Fruit fly (Drosophila melanogaster) whole organism, embryonic: ENCODE data around the gene Dhc64C.

Experiments used
- Bgb ChIP-seq: fragments of 200-800 bp; sonication (Bioruptor generic); IDR thresholded peaks from 2 replicates; pipeline ENCODE4 v1.3.6; 2022; ENCODE audit warnings: missing biosample characterization, missing genetic modification characterization; ENCODE audit not compliant: partially characterized antibody
- CG1024 ChIP-seq: fragments of 200-800 bp; sonication (Bioruptor generic); IDR thresholded peaks from 2 replicates; pipeline ENCODE4 v1.3.6; 2022; ENCODE audit warnings: missing biosample characterization, missing genetic modification characterization
- CG10979 ChIP-seq: fragments of 200-800 bp; sonication (Bioruptor generic); optimal IDR thresholded peaks from 2 replicates; lab custom pipeline; 2018; ENCODE audit warnings: missing biosample characterization, mild to moderate bottlenecking, missing genetic modification characterization, moderate library complexity
- CG11696 ChIP-seq: fragments of 200-800 bp; sonication (Bioruptor generic); IDR thresholded peaks from 2 replicates; pipeline ENCODE4 v1.3.6; 2022; ENCODE audit warnings: missing biosample characterization, missing genetic modification characterization
- CG12071 ChIP-seq: fragments of 200-800 bp; sonication (Bioruptor generic); optimal IDR thresholded peaks from 3 replicates; lab custom pipeline; 2018; ENCODE audit warnings: missing biosample characterization, mild to moderate bottlenecking, missing genetic modification characterization
- CG1233 ChIP-seq: fragments of 200-800 bp; sonication (Bioruptor generic); optimal IDR thresholded peaks from 4 replicates; lab custom pipeline; 2018; ENCODE audit warnings: missing biosample characterization, mild to moderate bottlenecking, missing genetic modification characterization
- CG16863 ChIP-seq: fragments of 200-800 bp; sonication (Bioruptor generic); optimal IDR thresholded peaks from 3 replicates; lab custom pipeline; 2016; ENCODE audit warnings: missing biosample characterization, missing genetic modification characterization
- CG18599 ChIP-seq: fragments of 200-800 bp; sonication (Bioruptor generic); optimal IDR thresholded peaks from 3 replicates; lab custom pipeline; 2017; ENCODE audit warnings: missing biosample characterization, missing genetic modification characterization, mild to moderate bottlenecking, moderate library complexity, missing genetic modification reagents
- CG30403 ChIP-seq: fragments of 200-800 bp; sonication (Bioruptor generic); optimal IDR thresholded peaks from 3 replicates; lab custom pipeline; 2016; ENCODE audit warnings: missing biosample characterization, missing genetic modification characterization
- CG32532 ChIP-seq: fragments of 200-800 bp; sonication (Bioruptor generic); IDR thresholded peaks from 2 replicates; pipeline ENCODE4 v1.3.6; 2022; ENCODE audit warnings: missing biosample characterization, missing genetic modification characterization
- CG34224 ChIP-seq: fragments of 200-800 bp; sonication (Bioruptor generic); IDR thresholded peaks from 3 replicates; pipeline ENCODE4 v1.3.6; 2022; ENCODE audit warnings: missing biosample characterization, missing genetic modification characterization; ENCODE audit not compliant: partially characterized antibody
- CG3995 ChIP-seq: fragments of 200-800 bp; sonication (Bioruptor generic); optimal IDR thresholded peaks from 3 replicates; lab custom pipeline; 2016; ENCODE audit warnings: missing biosample characterization, missing genetic modification characterization
- CG42726 ChIP-seq: fragments of 200-800 bp; sonication (Bioruptor generic); IDR thresholded peaks from 2 replicates; pipeline ENCODE4 v1.3.6; 2022; ENCODE audit warnings: missing biosample characterization, missing genetic modification characterization; ENCODE audit not compliant: partially characterized antibody
- CG6765 ChIP-seq: fragments of 200-800 bp; sonication (Bioruptor generic); optimal IDR thresholded peaks from 3 replicates; lab custom pipeline; 2017; ENCODE audit warnings: missing biosample characterization, mild to moderate bottlenecking, missing genetic modification characterization
- CG6813 ChIP-seq: fragments of 200-800 bp; sonication (Bioruptor generic); optimal IDR thresholded peaks from 2 replicates; lab custom pipeline; 2017; ENCODE audit warnings: missing biosample characterization, missing genetic modification characterization, mild to moderate bottlenecking, moderate library complexity, missing genetic modification reagents
- CG7372 ChIP-seq: fragments of 200-800 bp; sonication (Bioruptor generic); IDR thresholded peaks from 2 replicates; pipeline ENCODE4 v1.3.6; 2022; ENCODE audit warnings: missing biosample characterization, missing genetic modification characterization
- CG8290 ChIP-seq, 3 experiments: fragments of 200-800 bp; sonication (Bioruptor generic); optimal IDR thresholded peaks; 2 replicates each; lab custom pipeline; 2016 to 2019; ENCODE audit warnings: missing biosample characterization in 3 of 3, missing genetic modification characterization in 3 of 3, mild to moderate bottlenecking in 2 of 3, moderate library complexity in 1 of 3
- CG9817 ChIP-seq: fragments of 200-800 bp; sonication (Bioruptor generic); optimal IDR thresholded peaks from 2 replicates; lab custom pipeline; 2018; ENCODE audit warnings: missing biosample characterization, mild to moderate bottlenecking, missing genetic modification characterization, moderate library complexity
- CoRest ChIP-seq: fragments of 200-800 bp; sonication (Bioruptor generic); optimal IDR thresholded peaks from 3 replicates; lab custom pipeline; 2018; ENCODE audit warnings: missing biosample characterization, mild to moderate bottlenecking, missing genetic modification characterization, moderate library complexity
- Dip3 ChIP-seq: fragments of 200-800 bp; sonication (Bioruptor generic); optimal IDR thresholded peaks from 3 replicates; lab custom pipeline; 2016; ENCODE audit warnings: missing biosample characterization, missing genetic modification characterization
- Drgx ChIP-seq: fragments of 200-800 bp; sonication (Bioruptor generic); IDR thresholded peaks from 2 replicates; pipeline ENCODE4 v1.3.6; 2022; ENCODE audit warnings: missing biosample characterization, missing genetic modification characterization
- Eip74EF ChIP-seq, 2 experiments: fragments of 200-800 bp in 1 of 2; fragments of >200 bp in 1 of 2; sonication (Bioruptor generic) in 1 of 2; optimal IDR thresholded peaks; 2 replicates each; lab custom pipeline; 2017 to 2019; ENCODE audit warnings: missing biosample characterization in 2 of 2, missing genetic modification characterization in 2 of 2, mild to moderate bottlenecking in 1 of 2, moderate library complexity in 1 of 2
- Ets65A ChIP-seq: fragments of 200-800 bp; sonication (Bioruptor generic); peaks from one replicate; lab custom pipeline; 2016; ENCODE audit warnings: missing biosample characterization, missing genetic modification characterization
- Ets97D ChIP-seq: fragments of 200-800 bp; sonication (Bioruptor generic); optimal IDR thresholded peaks from 3 replicates; lab custom pipeline; 2016; ENCODE audit warnings: missing biosample characterization, missing genetic modification characterization
- Hr3 ChIP-seq: fragments of 200-800 bp; sonication (Bioruptor generic); optimal IDR thresholded peaks from 3 replicates; lab custom pipeline; 2016; ENCODE audit warnings: missing biosample characterization, missing genetic modification characterization
- Nf-YC ChIP-seq: fragments of 200-800 bp; optimal IDR thresholded peaks from 3 replicates; lab custom pipeline; 2019; ENCODE audit warnings: missing biosample characterization, mild to moderate bottlenecking, missing genetic modification characterization, moderate library complexity
- Oaz ChIP-seq: fragments of 200-800 bp; sonication (Bioruptor generic); IDR thresholded peaks from 2 replicates; pipeline ENCODE4 v1.3.6; 2022; ENCODE audit warnings: missing biosample characterization, missing genetic modification characterization
- Pdp1 ChIP-seq, 2 experiments: fragments of 200-800 bp; sonication (Bioruptor generic); optimal IDR thresholded peaks; 3 replicates each; lab custom pipeline; 2016; ENCODE audit warnings: missing biosample characterization in 2 of 2, missing genetic modification characterization in 2 of 2, mild to moderate bottlenecking in 1 of 2, moderate library complexity in 1 of 2
- Rx ChIP-seq: fragments of 200-800 bp; sonication (Bioruptor generic); IDR thresholded peaks from 2 replicates; pipeline ENCODE4 v1.3.6; 2022; ENCODE audit warnings: missing biosample characterization, missing genetic modification characterization
- Scr ChIP-seq: fragments of 200-800 bp; sonication (Bioruptor generic); IDR thresholded peaks from 2 replicates; pipeline ENCODE4 v1.3.6; 2022; ENCODE audit warnings: missing biosample characterization, missing genetic modification characterization; ENCODE audit not compliant: partially characterized antibody
- Side ChIP-seq: fragments of 200-800 bp; sonication (Bioruptor generic); optimal IDR thresholded peaks from 2 replicates; lab custom pipeline; 2016; ENCODE audit warnings: missing biosample characterization, missing genetic modification characterization
- Trl ChIP-seq, 3 experiments: fragments of >200 bp in 2 of 3; fragments of 200-800 bp in 1 of 3; sonication (Bioruptor generic) in 1 of 3; optimal IDR thresholded peaks; 2 replicates in 1 of 3; 3 replicates in 2 of 3; lab custom pipeline; 2016 to 2017; ENCODE audit warnings: missing biosample characterization in 1 of 3, missing genetic modification characterization in 1 of 3
- eyg ChIP-seq: fragments of 200-800 bp; sonication (Bioruptor generic); optimal IDR thresholded peaks from 3 replicates; lab custom pipeline; 2016; ENCODE audit warnings: missing biosample characterization, missing genetic modification characterization
- fd96Cb ChIP-seq: fragments of 200-800 bp; sonication (Bioruptor generic); optimal IDR thresholded peaks from 2 replicates; lab custom pipeline; 2018; ENCODE audit warnings: missing biosample characterization, mild to moderate bottlenecking, missing genetic modification characterization, moderate library complexity
- gcm ChIP-seq: fragments of 200-800 bp; sonication (Bioruptor generic); optimal IDR thresholded peaks from 2 replicates; lab custom pipeline; 2019; ENCODE audit warnings: missing biosample characterization, mild to moderate bottlenecking, missing genetic modification characterization, moderate library complexity
- gfzf ChIP-seq: fragments of 200-800 bp; sonication (Bioruptor generic); optimal IDR thresholded peaks from 2 replicates; lab custom pipeline; 2016; ENCODE audit warnings: missing biosample characterization, mild to moderate bottlenecking, missing genetic modification characterization, moderate library complexity
- grau ChIP-seq: fragments of 200-800 bp; optimal IDR thresholded peaks from 3 replicates; lab custom pipeline; 2019; ENCODE audit warnings: missing biosample characterization, mild to moderate bottlenecking, missing genetic modification characterization, moderate library complexity
- mirr ChIP-seq: fragments of 200-800 bp; sonication (Bioruptor generic); optimal IDR thresholded peaks from 3 replicates; lab custom pipeline; 2018; ENCODE audit warnings: missing biosample characterization, mild to moderate bottlenecking, missing genetic modification characterization
- nom ChIP-seq: fragments of 200-800 bp; sonication (Bioruptor generic); optimal IDR thresholded peaks from 2 replicates; lab custom pipeline; 2017; ENCODE audit warnings: missing biosample characterization, missing genetic modification characterization, mild to moderate bottlenecking, moderate library complexity, missing genetic modification reagents
- pho ChIP-seq: fragments of 200-800 bp; sonication (Bioruptor generic); optimal IDR thresholded peaks from 2 replicates; lab custom pipeline; 2016; ENCODE audit warnings: missing biosample characterization, missing genetic modification characterization
- phol ChIP-seq: fragments of 200-800 bp; sonication (Bioruptor generic); optimal IDR thresholded peaks from 3 replicates; lab custom pipeline; 2018; ENCODE audit warnings: missing biosample characterization, mild to moderate bottlenecking, missing genetic modification characterization, moderate library complexity
- pzg ChIP-seq: fragments of 200-800 bp; sonication (Bioruptor generic); optimal IDR thresholded peaks from 3 replicates; lab custom pipeline; 2018; ENCODE audit warnings: missing biosample characterization, mild to moderate bottlenecking, missing genetic modification characterization, moderate library complexity
- repo ChIP-seq: fragments of 200-800 bp; sonication (Bioruptor generic); optimal IDR thresholded peaks from 2 replicates; lab custom pipeline; 2016; ENCODE audit warnings: missing biosample characterization, missing genetic modification characterization
- zen ChIP-seq: fragments of 200-800 bp; sonication (Bioruptor generic); optimal IDR thresholded peaks from 3 replicates; lab custom pipeline; 2018; ENCODE audit warnings: missing biosample characterization, mild to moderate bottlenecking, missing genetic modification characterization, moderate library complexity

Dhc64C gene

DNA sequence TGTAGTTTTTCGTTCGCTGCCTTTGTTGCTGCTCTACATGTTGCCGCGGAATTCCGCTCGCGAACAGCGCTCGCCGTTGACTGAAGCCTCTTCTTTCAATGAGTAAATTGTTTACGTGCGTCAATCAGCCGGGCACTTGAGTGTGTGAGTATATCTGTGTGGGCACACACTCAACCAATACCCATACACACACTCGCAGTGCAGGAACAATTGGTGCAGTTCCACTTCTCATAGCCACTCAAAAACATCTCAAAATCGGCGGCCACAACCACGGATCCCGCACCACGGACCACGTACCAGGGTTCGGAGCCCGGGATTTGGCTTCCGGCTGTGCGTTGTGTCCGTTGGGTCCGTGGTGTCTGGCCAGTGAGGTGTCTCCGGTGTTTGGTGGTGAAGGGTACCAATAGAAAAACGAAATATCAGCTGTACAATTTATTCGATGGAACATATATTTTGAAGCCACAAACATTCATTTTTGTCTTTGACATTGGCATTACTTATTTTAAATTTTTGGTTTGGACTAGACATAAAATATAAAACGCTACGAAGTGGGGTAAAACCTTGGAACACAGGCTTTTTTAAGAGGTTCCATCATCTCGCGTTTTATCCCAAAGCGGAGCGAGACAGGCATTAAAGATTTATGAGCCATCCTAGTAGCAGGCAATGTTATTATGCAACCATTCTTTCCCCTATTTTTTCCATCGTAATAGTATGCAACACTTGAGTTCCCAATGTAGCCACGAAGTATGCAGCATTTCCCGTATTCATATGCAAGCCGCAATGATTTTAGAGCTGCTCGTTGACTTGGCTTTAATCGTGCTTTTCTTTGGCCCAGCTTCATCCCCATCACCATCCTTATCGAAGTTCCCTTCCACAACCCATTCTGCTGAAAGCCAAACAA is 14.8 kb upstream of the Dhc64C start, which contains the start of gene CG13707 (continued):
- TF ChIP-seq CG30403 (no peak), CG9817 (tag; lab: Kevin White, UChicago) (peak; percentile 17), grau (tag; lab: Kevin White, UChicago) (no peak), gfzf (GFP tag; lab: Kevin White, UChicago) (peak; percentile 35), Nf-YC (tag; lab: Kevin White, UChicago) (no peak), CG8290 (GFP tag; optimal IDR thresholded peaks at IDR 0.05; lab: Kevin White, UChicago) (no peak), CG8290 (tag; optimal IDR thresholded peaks at IDR 0.05; lab: Kevin White, UChicago) (peak in 1 of 2 experiments; percentile 30), CG7372 (GFP tag; lab: Robert Waterston, UW) (no peak), CoRest (tag; lab: Kevin White, UChicago) (no peak), repo (GFP tag; lab: Kevin White, UChicago) (no peak), pho (GFP tag; lab: Kevin White, UChicago) (no peak), fd96Cb (no peak), Ets97D (GFP tag; lab: Kevin White, UChicago) (peak; percentile 3), CG10979 (no peak), Side (GFP tag; lab: Kevin White, UChicago) (no peak), Pdp1 (GFP tag; optimal IDR thresholded peaks at IDR 0.05; lab: Kevin White, UChicago) (peak in 1 of 2 experiments; percentile 56), CG11696 (GFP tag; lab: Robert Waterston, UW) (no peak), phol (tag; lab: Kevin White, UChicago) (no peak), CG42726 (GFP tag; lab: Robert Waterston, UW) (no peak), CG3995 (GFP tag; lab: Kevin White, UChicago) (no peak), CG6813 (GFP tag; lab: Kevin White, UChicago) (no peak), CG34224 (GFP tag; lab: Robert Waterston, UW) (no peak), pzg (peak; percentile 23)

DNA sequence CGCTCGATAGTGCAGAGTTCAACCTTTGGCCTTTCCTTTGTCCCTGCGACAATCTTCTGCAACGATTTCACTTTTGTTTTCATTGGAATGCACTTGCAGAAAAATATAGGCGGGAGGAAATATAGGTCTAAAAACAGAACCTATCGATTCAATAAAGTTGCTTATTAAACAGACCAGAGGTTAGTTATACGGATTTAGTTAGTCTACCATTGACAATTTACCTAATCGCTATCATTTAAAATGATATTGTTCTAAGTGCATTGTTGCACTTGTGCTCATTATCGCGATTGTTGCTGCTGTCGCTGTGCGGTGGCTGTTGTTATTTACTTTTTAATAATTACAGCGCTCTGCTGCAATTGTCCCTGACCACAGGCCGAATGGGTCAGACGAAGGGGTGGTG is 10.9 kb upstream of the Dhc64C start:
- TF ChIP-seq CG32532, result no peak
- TF ChIP-seq Drgx (GFP tag; lab: Robert Waterston, UW), result peak; percentile 67; the same call in 1 of the 2 replicates
- peak; percentile 70 for TF ChIP-seq nom (GFP tag; lab: Kevin White, UChicago)

DNA sequence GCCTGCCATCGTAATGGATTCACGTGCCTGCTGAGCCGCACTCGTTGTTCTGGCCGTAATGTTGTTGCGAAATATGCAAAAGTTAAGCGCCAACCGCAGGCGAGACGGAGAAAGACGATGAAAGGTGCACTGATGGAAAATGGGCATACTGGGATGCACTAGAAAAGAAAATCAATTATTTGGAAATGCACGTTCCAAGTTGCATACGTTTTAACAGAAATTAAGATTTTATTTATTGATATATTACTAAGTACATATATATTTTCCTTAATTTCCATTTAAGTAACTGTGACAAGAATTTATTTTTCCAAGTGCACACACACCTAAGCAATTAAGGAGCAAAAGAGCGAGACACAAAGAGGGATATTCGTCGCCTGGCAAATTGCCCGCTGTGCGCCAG is 9.5 kb upstream of the Dhc64C start:
- TF ChIP-seq Oaz (GFP tag; lab: Robert Waterston, UW), result no peak
- TF ChIP-seq mirr (GFP tag; lab: Kevin White, UChicago), result no peak
- TF ChIP-seq Bgb, result no peak
- no peak for TF ChIP-seq Trl (optimal IDR thresholded peaks at IDR 0.05; lab: Kevin White, UChicago)
- TF ChIP-seq Trl (GFP tag; optimal IDR thresholded peaks at IDR 0.05; lab: Kevin White, UChicago), result no peak
- TF ChIP-seq Dip3 (GFP tag; lab: Kevin White, UChicago), result no peak
- peak; percentile 50 for TF ChIP-seq Ets65A
- TF ChIP-seq zen (tag; lab: Kevin White, UChicago), result peak; percentile 47

DNA sequence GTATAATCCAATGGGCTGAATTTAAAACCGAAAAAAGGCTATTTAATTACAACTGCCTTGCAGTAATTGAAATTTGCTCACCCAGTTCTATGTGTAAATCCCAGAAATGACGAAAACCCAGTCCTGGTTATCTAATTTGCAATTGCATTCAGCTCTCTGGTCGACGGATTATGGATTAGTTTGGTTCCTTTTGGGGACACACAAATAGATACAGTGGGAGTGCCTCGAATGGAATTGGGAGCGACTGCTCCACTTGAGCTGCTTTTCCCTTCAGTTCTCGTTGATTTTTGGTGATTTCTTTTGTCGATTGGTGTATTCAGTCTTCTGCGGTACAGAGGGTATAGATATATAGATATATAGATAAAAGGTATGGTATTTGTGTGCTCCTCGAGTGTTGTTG is 8.0 kb upstream of the Dhc64C start, which contains the start of gene CG13708:
TSS of gene CG13708 (minus strand) at position 101 of the 400 bp plus-strand sequence.
- TF ChIP-seq Eip74EF (GFP tag; optimal IDR thresholded peaks at IDR 0.05; lab: Kevin White, UChicago) (no peak), CG1024 (GFP tag; lab: Robert Waterston, UW) (no peak), CG12071 (GFP tag; lab: Kevin White, UChicago) (no peak), gcm (GFP tag; lab: Kevin White, UChicago) (no peak), Scr (GFP tag; lab: Robert Waterston, UW) (no peak), CG16863 (GFP tag; lab: Kevin White, UChicago) (no peak), eyg (GFP tag; lab: Kevin White, UChicago) (no peak), Hr3 (GFP tag; lab: Kevin White, UChicago) (no peak), Rx (GFP tag; lab: Robert Waterston, UW) (no peak), CG1233 (no peak), CG6765 (GFP tag; lab: Kevin White, UChicago) (no peak), CG18599 (GFP tag; lab: Kevin White, UChicago) (no peak)
